Worm (Caenorhabditis elegans) whole organism, L1 larva: Measurements from ENCODE around the gene F56C9.8.

Experiments
- Y116A8C.19 ChIP-seq: sonication (generic microtip); optimal IDR thresholded peaks from 2 replicates; lab custom pipeline; 2016; ENCODE audit warnings: missing compliant biosample characterization, missing genetic modification characterization, borderline replicate concordance
- egl-27 ChIP-seq, 2 experiments: fragments of 150-350 bp in 1 of 2; sonication (generic microtip); optimal IDR thresholded peaks; 3 replicates each; lab custom pipeline; 2017 to 2018; ENCODE audit warnings: missing biosample characterization in 2 of 2, missing genetic modification characterization in 2 of 2, missing genetic modification reagents in 2 of 2
- fkh-10 ChIP-seq: sonication (generic microtip); optimal IDR thresholded peaks from 2 replicates; lab custom pipeline; 2017; ENCODE audit warnings: missing biosample characterization, missing genetic modification reagents, missing genetic modification characterization
- fos-1 ChIP-seq: fragments of 150-350 bp; optimal IDR thresholded peaks from 2 replicates; lab custom pipeline; 2014; ENCODE audit warnings: missing biosample characterization, missing genetic modification characterization
- hlh-4 ChIP-seq: sonication (generic microtip); optimal IDR thresholded peaks from 2 replicates; lab custom pipeline; 2016; ENCODE audit warnings: mild to moderate bottlenecking, missing genetic modification characterization, missing compliant biosample characterization
- isw-1 ChIP-seq: fragments of 200-800 bp; sonication (Bioruptor generic); IDR thresholded peaks from 2 replicates; pipeline ENCODE4 v1.3.6; 2022; ENCODE audit warnings: missing genetic modification characterization, missing compliant biosample characterization
- lin-35 ChIP-seq, 2 experiments: fragments of 150-350 bp; optimal IDR thresholded peaks; 2 replicates each; lab custom pipeline; 2014; ENCODE audit warnings: missing biosample characterization in 2 of 2, missing genetic modification characterization in 2 of 2, missing genetic modification reagents in 2 of 2
- mep-1 ChIP-seq: fragments of 150-350 bp; optimal IDR thresholded peaks from 2 replicates; lab custom pipeline; 2014; ENCODE audit warnings: missing biosample characterization, missing genetic modification characterization
- nhr-12 ChIP-seq: sonication (generic microtip); optimal IDR thresholded peaks from 2 replicates; lab custom pipeline; 2017; ENCODE audit warnings: missing biosample characterization, missing genetic modification characterization
- nhr-77 ChIP-seq: fragments of 150-350 bp; optimal IDR thresholded peaks from 2 replicates; lab custom pipeline; 2014; ENCODE audit warnings: missing biosample characterization, missing genetic modification characterization
- pag-3 ChIP-seq: sonication (generic microtip); optimal IDR thresholded peaks from 2 replicates; lab custom pipeline; 2017; ENCODE audit warnings: missing genetic modification characterization, mild to moderate bottlenecking, missing compliant biosample characterization, antibody characterized with exemption, borderline replicate concordance; ENCODE audit not compliant: insufficient read depth
- unc-130 ChIP-seq: fragments of 150-350 bp; optimal IDR thresholded peaks from 2 replicates; lab custom pipeline; 2017; ENCODE audit warnings: missing biosample characterization, missing genetic modification characterization, inconsistent platforms

ce11 chrIII:7298045-7298444 is 21.3 kb downstream of the F56C9.8 start:
- TF ChIP-seq fkh-10 (GFP tag; lab: Kevin White, UChicago) (no peak), nhr-77 (no peak), pag-3 (no peak), nhr-12 (tag; lab: Kevin White, UChicago) (no peak), Y116A8C.19 (tag; lab: Kevin White, UChicago) (no peak), lin-35 (GFP tag; optimal IDR thresholded peaks at IDR 0.05; lab: Kevin White, UChicago) (no peak), fos-1 (tag; lab: Kevin White, UChicago) (no peak), isw-1 (GFP tag; lab: Robert Waterston, UW) (no peak), mep-1 (no peak), egl-27 (tag; optimal IDR thresholded peaks at IDR 0.05; lab: Kevin White, UChicago) (no peak), unc-130 (tag; lab: Kevin White, UChicago) (no peak), hlh-4 (tag; lab: Kevin White, UChicago) (no peak)
